Worm (Caenorhabditis elegans): ENCODE results near the gene col-72.
A peak's percentile ranks its signal among the peaks of the same experiment; 100 is the strongest.

The col-72 gene

DNA sequence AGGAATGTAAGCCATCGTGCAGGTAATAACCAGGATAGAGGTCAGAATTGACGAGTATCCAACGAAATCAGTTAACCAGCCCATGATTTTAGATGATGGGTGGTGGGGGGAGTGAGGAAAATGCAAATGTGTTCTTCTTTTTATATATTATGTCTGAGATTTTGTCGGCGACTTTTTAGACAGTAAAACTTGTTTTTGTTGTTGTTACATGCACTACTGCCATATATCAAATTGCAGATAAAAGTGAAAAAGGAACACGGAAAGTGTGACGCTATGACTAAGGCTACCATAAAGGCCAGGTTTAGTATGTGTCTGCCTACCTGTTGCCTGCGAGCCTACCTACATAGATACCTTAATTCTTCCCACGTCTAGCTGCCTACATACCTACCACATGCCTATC is at the start of gene col-72:
TSS of gene col-72 (minus strand) at position 101 of the 400 bp plus-strand sequence.
- TF ChIP-seq flt-1 (GFP tag; IDR thresholded peaks at IDR 0.05) (no peak), ztf-29 (GFP tag; IDR thresholded peaks at IDR 0.05) (no peak), tab-1 (GFP tag; IDR thresholded peaks at IDR 0.05) (no peak), med-1 (GFP tag; optimal IDR thresholded peaks at IDR 0.05; ENCODE audit: insufficient read depth) (no peak), ref-1 (GFP tag; conservative IDR thresholded peaks at IDR 0.05) (no peak), ztf-23 (GFP tag; IDR thresholded peaks at IDR 0.05) (no peak)

DNA sequence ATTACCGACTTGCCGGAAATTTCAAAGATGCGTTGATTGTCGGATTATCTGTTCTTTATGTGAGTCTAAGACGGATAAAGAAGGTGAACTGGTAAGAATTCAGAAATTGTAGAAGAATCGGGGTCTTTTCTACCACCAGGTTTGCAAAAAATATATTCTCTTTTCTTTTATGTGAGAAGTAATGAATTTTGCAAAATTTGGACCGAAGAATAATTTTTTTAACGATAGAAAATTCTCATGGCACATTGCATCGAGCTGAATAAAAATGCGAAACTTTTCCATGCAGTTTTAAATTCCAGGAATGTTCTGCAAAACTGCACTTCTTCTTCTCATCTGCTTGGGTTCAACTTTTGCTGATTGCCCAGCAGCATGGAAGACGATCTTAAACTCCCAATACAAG is 49.3 kb upstream of the col-72 start, which contains the start of gene clec-130:
TSS of gene clec-130 (plus strand) at position 301 of the 400 bp plus-strand sequence.
- TF ChIP-seq cog-1 (tag; optimal IDR thresholded peaks at IDR 0.05) (no peak), med-1 (GFP tag; optimal IDR thresholded peaks at IDR 0.05; ENCODE audit: insufficient read depth) (no peak), ref-1 (GFP tag; conservative IDR thresholded peaks at IDR 0.05) (no peak)

DNA sequence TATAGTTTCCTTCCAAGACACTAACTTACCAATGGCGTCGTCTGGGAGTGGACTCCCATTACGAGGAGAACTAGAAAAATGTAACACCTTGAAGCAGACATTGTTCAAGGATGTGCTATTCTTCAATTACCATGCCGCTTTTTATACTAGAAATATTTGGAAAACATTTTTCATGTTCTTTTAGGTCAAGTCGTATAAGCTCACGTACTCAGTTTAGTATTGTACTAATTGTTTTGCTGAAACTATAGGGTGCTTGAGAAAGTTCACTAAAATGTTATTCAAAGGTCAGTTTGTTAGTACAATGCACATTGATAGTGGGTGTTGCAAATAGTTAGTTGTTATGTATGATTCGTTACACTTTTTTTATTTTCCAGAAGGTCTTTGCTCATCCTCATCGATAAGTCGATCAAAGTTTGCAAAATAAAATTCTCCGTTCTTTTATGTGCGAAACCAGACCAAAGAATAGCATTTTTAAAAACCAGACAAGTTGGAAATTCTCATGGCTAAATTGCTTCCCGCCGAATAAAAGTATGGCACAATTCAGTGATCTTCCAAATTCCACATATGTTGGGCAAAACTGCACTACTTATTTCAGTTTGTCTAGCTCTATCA is 47.0 kb upstream of the col-72 start, which contains the start of the genes clec-128 and clec-129:
TSS of gene clec-128 (minus strand) at position 101 of the 612 bp plus-strand sequence.
TSS of gene clec-129 (plus strand) at position 562 of the 612 bp plus-strand sequence.
- TF ChIP-seq T22C8.4 (GFP tag; IDR thresholded peaks at IDR 0.05) (no peak), med-1 (GFP tag; optimal IDR thresholded peaks at IDR 0.05; ENCODE audit: insufficient read depth) (no peak), tab-1 (GFP tag; IDR thresholded peaks at IDR 0.05) (no peak), ref-1 (GFP tag; conservative IDR thresholded peaks at IDR 0.05) (no peak), flt-1 (GFP tag; IDR thresholded peaks at IDR 0.05) (no peak), cog-1 (tag; optimal IDR thresholded peaks at IDR 0.05) (no peak), ztf-29 (GFP tag; IDR thresholded peaks at IDR 0.05) (no peak), klf-2 (GFP tag; conservative IDR thresholded peaks at IDR 0.05) (no peak), ztf-23 (GFP tag; IDR thresholded peaks at IDR 0.05) (no peak)

DNA sequence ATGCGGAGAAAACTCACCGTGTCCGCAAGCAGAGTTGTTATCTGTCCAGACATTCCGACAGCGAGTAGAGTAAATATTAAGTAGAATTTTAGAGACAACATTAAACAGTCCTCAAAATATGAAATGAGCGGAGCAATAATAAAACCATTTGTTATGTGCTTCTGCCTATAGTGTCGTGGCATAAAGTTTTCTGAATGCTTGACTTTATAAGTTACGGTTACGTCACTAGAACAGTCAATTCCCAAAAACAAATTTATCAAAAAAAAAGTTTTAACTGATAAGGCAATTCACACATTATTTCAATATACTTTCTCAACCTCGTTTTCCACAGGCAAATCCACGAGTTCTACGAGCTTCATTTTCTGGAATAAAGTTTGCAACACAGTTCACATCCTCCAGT is 45.1 kb upstream of the col-72 start, which contains the start of gene clec-127:
TSS of gene clec-127 (minus strand) at position 101 of the 400 bp plus-strand sequence.
- TF ChIP-seq T22C8.4 (GFP tag; IDR thresholded peaks at IDR 0.05) (no peak), klf-2 (GFP tag; conservative IDR thresholded peaks at IDR 0.05) (no peak), cog-1 (tag; optimal IDR thresholded peaks at IDR 0.05) (no peak), ztf-23 (GFP tag; IDR thresholded peaks at IDR 0.05) (no peak), ztf-29 (GFP tag; IDR thresholded peaks at IDR 0.05) (no peak), tab-1 (GFP tag; IDR thresholded peaks at IDR 0.05) (no peak), flt-1 (GFP tag; IDR thresholded peaks at IDR 0.05) (no peak)

DNA sequence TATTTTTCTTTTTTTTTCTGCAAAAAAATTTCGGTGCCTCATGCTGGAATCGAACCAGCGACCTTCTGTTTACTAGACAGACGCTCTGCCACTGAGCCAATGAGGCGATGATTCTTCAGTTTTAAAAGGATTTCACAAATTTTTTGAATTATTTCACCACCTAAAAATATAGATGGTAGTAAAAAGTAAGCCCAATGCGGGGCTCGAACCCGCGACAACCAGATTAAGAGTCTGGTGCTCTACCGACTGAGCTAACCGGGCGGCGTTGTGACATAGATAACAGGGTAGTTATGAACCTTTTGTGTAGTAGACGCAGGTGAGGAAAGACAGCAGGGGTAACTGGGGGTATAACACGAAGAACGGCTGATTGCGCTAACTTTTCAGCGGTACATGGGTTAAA is 43.6 kb upstream of the col-72 start:
- TF ChIP-seq flt-1 (GFP tag; IDR thresholded peaks at IDR 0.05) (peak; percentile 91), T22C8.4 (GFP tag; IDR thresholded peaks at IDR 0.05) (peak; percentile 49; the same call in 1 of the 2 replicates), ref-1 (GFP tag; conservative IDR thresholded peaks at IDR 0.05) (peak; percentile 70), tab-1 (GFP tag; IDR thresholded peaks at IDR 0.05) (peak; percentile 77), ztf-23 (GFP tag; IDR thresholded peaks at IDR 0.05) (peak; percentile 75; the same call in 1 of the 2 replicates), ztf-29 (GFP tag; IDR thresholded peaks at IDR 0.05) (peak; percentile 80), klf-2 (GFP tag; conservative IDR thresholded peaks at IDR 0.05) (peak; percentile 64; the same call in 1 of the 2 replicates)

DNA sequence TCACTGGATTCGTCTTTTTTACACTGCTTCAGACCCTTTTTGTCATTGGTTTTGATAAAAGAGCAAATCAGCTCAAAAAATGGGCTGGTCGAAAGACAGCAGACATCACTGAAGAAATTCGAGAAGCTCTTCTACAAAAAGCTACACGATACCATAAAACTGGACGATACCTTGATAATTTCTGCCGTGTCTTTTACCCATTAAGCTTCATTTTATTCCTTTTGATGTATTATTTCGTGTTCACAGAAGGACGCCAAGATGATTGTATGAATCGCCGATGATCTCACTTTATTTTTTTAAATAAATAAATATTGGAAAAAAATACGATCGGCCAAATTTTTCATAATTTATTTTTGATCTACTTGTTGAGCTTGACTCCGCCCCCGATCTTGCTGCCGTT is 43.1 kb upstream of the col-72 start:
- TF ChIP-seq ztf-23 (GFP tag; IDR thresholded peaks at IDR 0.05) (no peak), tab-1 (GFP tag; IDR thresholded peaks at IDR 0.05) (no peak), ref-1 (GFP tag; conservative IDR thresholded peaks at IDR 0.05) (no peak), klf-2 (GFP tag; conservative IDR thresholded peaks at IDR 0.05) (no peak), cog-1 (tag; optimal IDR thresholded peaks at IDR 0.05) (no peak), med-1 (GFP tag; optimal IDR thresholded peaks at IDR 0.05; ENCODE audit: insufficient read depth) (no peak), ztf-29 (GFP tag; IDR thresholded peaks at IDR 0.05) (no peak), T22C8.4 (GFP tag; IDR thresholded peaks at IDR 0.05) (no peak), flt-1 (GFP tag; IDR thresholded peaks at IDR 0.05) (no peak)

DNA sequence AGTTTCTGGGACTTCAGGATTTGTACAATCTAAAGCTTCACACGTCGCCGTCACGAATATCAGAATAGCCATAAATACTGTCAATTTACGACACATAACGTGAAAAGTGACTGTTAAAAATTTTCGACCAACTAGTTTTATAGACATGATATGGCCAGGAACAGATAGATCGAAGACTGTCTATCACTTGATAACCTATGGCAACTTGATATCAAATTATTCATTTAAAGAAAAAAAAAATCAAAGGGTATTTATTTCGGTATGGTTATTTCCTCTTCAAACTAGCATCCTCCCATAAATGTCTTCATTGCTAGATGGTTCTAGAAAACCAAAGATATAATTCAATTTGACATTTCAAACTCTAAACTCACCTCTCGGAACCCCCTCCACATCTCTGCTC is 38.4 kb upstream of the col-72 start, which contains the start of gene W10G11.3:
TSS of gene W10G11.3 (minus strand) at position 101 of the 400 bp plus-strand sequence.
- TF ChIP-seq flt-1 (GFP tag; IDR thresholded peaks at IDR 0.05) (no peak), ztf-29 (GFP tag; IDR thresholded peaks at IDR 0.05) (no peak), med-1 (GFP tag; optimal IDR thresholded peaks at IDR 0.05; ENCODE audit: insufficient read depth) (no peak)

DNA sequence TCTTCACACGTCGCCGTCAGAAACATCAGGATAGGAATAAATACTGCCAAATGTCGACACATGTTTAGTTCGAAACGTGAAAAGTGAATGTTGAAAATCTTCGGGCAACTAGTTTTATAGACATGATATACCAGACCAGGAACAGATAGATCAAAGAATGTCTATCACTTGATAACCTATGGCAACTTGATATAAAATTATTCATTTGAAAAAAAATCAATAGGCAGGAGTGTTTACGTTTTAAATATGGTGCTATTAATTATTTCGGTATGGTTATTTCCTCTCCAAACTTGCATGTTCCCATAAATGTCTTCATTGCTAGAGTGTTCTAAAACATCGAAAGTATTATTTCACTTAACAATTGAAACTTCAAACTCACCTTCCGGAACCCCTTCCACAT is 37.6 kb upstream of the col-72 start, which contains the start of gene W10G11.2:
TSS of gene W10G11.2 (minus strand) at position 101 of the 400 bp plus-strand sequence.
- TF ChIP-seq klf-2 (GFP tag; conservative IDR thresholded peaks at IDR 0.05) (no peak), med-1 (GFP tag; optimal IDR thresholded peaks at IDR 0.05; ENCODE audit: insufficient read depth) (no peak), tab-1 (GFP tag; IDR thresholded peaks at IDR 0.05) (no peak), T22C8.4 (GFP tag; IDR thresholded peaks at IDR 0.05) (no peak), ztf-23 (GFP tag; IDR thresholded peaks at IDR 0.05) (no peak), ref-1 (GFP tag; conservative IDR thresholded peaks at IDR 0.05) (no peak), flt-1 (GFP tag; IDR thresholded peaks at IDR 0.05) (no peak), cog-1 (tag; optimal IDR thresholded peaks at IDR 0.05) (no peak), ztf-29 (GFP tag; IDR thresholded peaks at IDR 0.05) (no peak)

DNA sequence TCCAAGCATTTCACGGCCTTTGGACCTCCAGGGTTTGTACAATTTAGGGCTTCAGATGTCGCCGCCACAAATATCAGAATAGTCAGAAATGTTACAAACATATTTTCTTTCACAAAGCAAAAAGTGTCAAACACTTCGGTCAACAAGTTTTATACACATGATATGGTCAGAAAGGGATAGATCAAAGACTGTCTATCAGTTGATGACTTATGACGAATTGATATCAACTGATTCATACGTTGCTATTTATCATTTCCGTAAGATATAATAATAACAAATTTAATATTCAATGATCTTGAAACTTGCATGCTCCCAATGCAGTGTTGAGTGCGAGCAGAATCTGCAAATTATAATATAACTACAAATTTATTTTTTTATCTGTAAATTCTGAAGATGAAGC is 36.6 kb upstream of the col-72 start, which contains the start of gene W10G11.1:
TSS of gene W10G11.1 (minus strand) at position 101 of the 400 bp plus-strand sequence.
- no peak for TF ChIP-seq med-1 (GFP tag; optimal IDR thresholded peaks at IDR 0.05; ENCODE audit: insufficient read depth)
- TF ChIP-seq cog-1 (tag; optimal IDR thresholded peaks at IDR 0.05) = no peak
- no peak for TF ChIP-seq ref-1 (GFP tag; conservative IDR thresholded peaks at IDR 0.05)
- no peak for TF ChIP-seq flt-1 (GFP tag; IDR thresholded peaks at IDR 0.05)
- TF ChIP-seq ztf-29 (GFP tag; IDR thresholded peaks at IDR 0.05) = no peak
- TF ChIP-seq tab-1 (GFP tag; IDR thresholded peaks at IDR 0.05) = no peak
- TF ChIP-seq T22C8.4 (GFP tag; IDR thresholded peaks at IDR 0.05) = no peak
- TF ChIP-seq klf-2 (GFP tag; conservative IDR thresholded peaks at IDR 0.05) = no peak
- TF ChIP-seq ztf-23 (GFP tag; IDR thresholded peaks at IDR 0.05) = no peak

DNA sequence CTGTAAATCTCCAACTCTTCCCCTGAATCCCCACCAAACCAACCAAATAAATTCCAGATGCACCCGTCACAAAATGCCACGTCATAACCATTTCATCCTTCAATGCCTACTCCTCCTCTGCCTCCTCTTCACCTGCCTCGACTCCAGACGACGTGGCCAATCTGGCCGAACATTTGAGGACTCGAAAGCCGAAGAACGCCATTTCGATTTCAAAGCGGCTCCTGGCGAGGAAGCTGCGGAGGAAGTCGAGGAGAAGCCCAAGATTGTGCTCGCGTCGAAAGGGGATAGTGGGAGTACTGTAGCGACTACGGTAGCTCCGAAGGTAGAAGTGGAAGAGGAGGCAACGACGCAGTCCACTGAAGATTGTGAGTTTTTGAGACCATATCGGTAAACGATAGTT is 33.4 kb upstream of the col-72 start, which contains the start of gene lgc-45:
TSS of gene lgc-45 (plus strand) at position 56 of the 400 bp plus-strand sequence.
- TF ChIP-seq klf-2 (GFP tag; conservative IDR thresholded peaks at IDR 0.05) (no peak), med-1 (GFP tag; optimal IDR thresholded peaks at IDR 0.05; ENCODE audit: insufficient read depth) (no peak), ztf-23 (GFP tag; IDR thresholded peaks at IDR 0.05) (no peak), T22C8.4 (GFP tag; IDR thresholded peaks at IDR 0.05) (no peak), ref-1 (GFP tag; conservative IDR thresholded peaks at IDR 0.05) (no peak), ztf-29 (GFP tag; IDR thresholded peaks at IDR 0.05) (no peak), flt-1 (GFP tag; IDR thresholded peaks at IDR 0.05) (no peak)

Data from whole organism, midembryonic.